Fruit fly (Drosophila melanogaster) whole organism, embryonic: ENCODE results near the gene Hsp67Ba.

ENCODE experiments used
- Adf1 ChIP-seq: fragments of 200-800 bp; sonication (Bioruptor generic); IDR thresholded peaks from 2 replicates; pipeline ENCODE4 v1.3.6; 2022; ENCODE audit warnings: missing biosample characterization, missing genetic modification characterization
- C15 ChIP-seq: fragments of 200-800 bp; sonication (Bioruptor generic); IDR thresholded peaks from 3 replicates; pipeline ENCODE4 v1.3.6; 2022; ENCODE audit warnings: missing biosample characterization, missing genetic modification characterization
- CG10274 ChIP-seq: fragments of 200-800 bp; sonication (Bioruptor generic); optimal IDR thresholded peaks from 3 replicates; lab custom pipeline; 2017; ENCODE audit warnings: missing biosample characterization, mild to moderate bottlenecking, missing genetic modification characterization
- CG10654 ChIP-seq: fragments of 200-800 bp; sonication (Bioruptor generic); optimal IDR thresholded peaks from 2 replicates; lab custom pipeline; 2016; ENCODE audit warnings: missing biosample characterization, missing genetic modification characterization
- CG12155 ChIP-seq: fragments of 200-800 bp; sonication (Bioruptor generic); optimal IDR thresholded peaks from 3 replicates; lab custom pipeline; 2016; ENCODE audit warnings: missing biosample characterization, missing genetic modification characterization
- CG12942 ChIP-seq: fragments of 200-800 bp; sonication (Bioruptor generic); optimal IDR thresholded peaks from 3 replicates; lab custom pipeline; 2016; ENCODE audit warnings: missing biosample characterization, missing genetic modification characterization
- CG1529 ChIP-seq: fragments of 200-800 bp; sonication (Bioruptor generic); optimal IDR thresholded peaks from 3 replicates; lab custom pipeline; 2018; ENCODE audit warnings: missing biosample characterization, missing genetic modification characterization
- CG2202 ChIP-seq: fragments of 200-800 bp; sonication (Bioruptor generic); optimal IDR thresholded peaks from 2 replicates; lab custom pipeline; 2018; ENCODE audit warnings: missing biosample characterization, mild to moderate bottlenecking, missing genetic modification characterization
- CG30020 ChIP-seq: fragments of 200-800 bp; optimal IDR thresholded peaks from 2 replicates; lab custom pipeline; 2019; ENCODE audit warnings: missing biosample characterization, mild to moderate bottlenecking, missing genetic modification characterization, moderate library complexity
- CG31365 ChIP-seq: fragments of 200-800 bp; sonication (Bioruptor generic); optimal IDR thresholded peaks from 2 replicates; lab custom pipeline; 2018; ENCODE audit warnings: missing biosample characterization, mild to moderate bottlenecking, missing genetic modification characterization
- CG34224 ChIP-seq: fragments of 200-800 bp; sonication (Bioruptor generic); IDR thresholded peaks from 3 replicates; pipeline ENCODE4 v1.3.6; 2022; ENCODE audit warnings: missing biosample characterization, missing genetic modification characterization; ENCODE audit not compliant: partially characterized antibody
- CG4424 ChIP-seq: fragments of 200-800 bp; sonication (Bioruptor generic); optimal IDR thresholded peaks from 3 replicates; lab custom pipeline; 2016; ENCODE audit warnings: missing biosample characterization, missing genetic modification characterization
- CG8924 ChIP-seq: fragments of 200-800 bp; optimal IDR thresholded peaks from 3 replicates; lab custom pipeline; 2019; ENCODE audit warnings: missing biosample characterization, mild to moderate bottlenecking, missing genetic modification characterization, moderate library complexity
- CkIIα-i1 ChIP-seq: fragments of 200-800 bp; sonication (Bioruptor generic); IDR thresholded peaks from 2 replicates; pipeline ENCODE4 v1.3.6; 2022; ENCODE audit warnings: missing biosample characterization, missing genetic modification characterization
- D ChIP-seq, 2 experiments: fragments of 200-800 bp in 1 of 2; fragments of >200 bp in 1 of 2; sonication (Bioruptor generic) in 1 of 2; optimal IDR thresholded peaks; 2 replicates in 1 of 2; 3 replicates in 1 of 2; lab custom pipeline; 2017; ENCODE audit warnings: mild to moderate bottlenecking in 1 of 2, missing biosample characterization in 1 of 2, missing genetic modification characterization in 1 of 2, missing genetic modification reagents in 1 of 2
- Dip2 ChIP-seq: fragments of 200-800 bp; sonication (Bioruptor generic); IDR thresholded peaks from 2 replicates; pipeline ENCODE4 v1.3.6; 2022; ENCODE audit warnings: missing biosample characterization, missing genetic modification characterization
- Dip3 ChIP-seq: fragments of 200-800 bp; sonication (Bioruptor generic); optimal IDR thresholded peaks from 3 replicates; lab custom pipeline; 2016; ENCODE audit warnings: missing biosample characterization, missing genetic modification characterization
- Doc3 ChIP-seq: fragments of 200-800 bp; sonication (Bioruptor generic); IDR thresholded peaks from 3 replicates; pipeline ENCODE4 v1.3.6; 2022; ENCODE audit warnings: missing biosample characterization, missing genetic modification characterization; ENCODE audit not compliant: partially characterized antibody
- Fer2 ChIP-seq: fragments of 200-800 bp; sonication (Bioruptor generic); optimal IDR thresholded peaks from 2 replicates; lab custom pipeline; 2018; ENCODE audit warnings: missing biosample characterization, mild to moderate bottlenecking, missing genetic modification characterization, moderate library complexity
- GATAe ChIP-seq: fragments of 200-800 bp; sonication (Bioruptor generic); conservative IDR thresholded peaks from 2 replicates; pipeline ENCODE4 v1.3.6; 2022; ENCODE audit warnings: missing biosample characterization, missing genetic modification characterization
- Gug ChIP-seq: fragments of 200-800 bp; sonication (Bioruptor generic); IDR thresholded peaks from 4 replicates; pipeline ENCODE4 v1.3.6; 2022; ENCODE audit warnings: missing biosample characterization, missing genetic modification characterization
- H2.0 ChIP-seq: fragments of 200-800 bp; sonication (Bioruptor generic); IDR thresholded peaks from 2 replicates; pipeline ENCODE4 v1.3.6; 2022; ENCODE audit warnings: missing biosample characterization, missing genetic modification characterization
- HLH3B ChIP-seq: fragments of 200-800 bp; sonication (Bioruptor generic); IDR thresholded peaks from 2 replicates; pipeline ENCODE4 v1.3.6; 2022; ENCODE audit warnings: missing biosample characterization, missing genetic modification characterization
- Hand ChIP-seq: fragments of 200-800 bp; sonication (Bioruptor generic); optimal IDR thresholded peaks from 2 replicates; lab custom pipeline; 2017; ENCODE audit warnings: mild to moderate bottlenecking, missing biosample characterization, missing genetic modification reagents, missing genetic modification characterization
- Lim3 ChIP-seq: fragments of 200-800 bp; sonication (Bioruptor generic); IDR thresholded peaks from 2 replicates; pipeline ENCODE4 v1.3.6; 2022; ENCODE audit warnings: missing biosample characterization, missing genetic modification characterization
- Lpt ChIP-seq: fragments of >200 bp; optimal IDR thresholded peaks from 2 replicates; lab custom pipeline; 2018; ENCODE audit warnings: missing biosample characterization, missing genetic modification characterization
- MTF-1 ChIP-seq: fragments of 200-800 bp; sonication (Bioruptor generic); optimal IDR thresholded peaks from 2 replicates; lab custom pipeline; 2018; ENCODE audit warnings: missing biosample characterization, mild to moderate bottlenecking, missing genetic modification characterization, borderline replicate concordance
- NC2α ChIP-seq: fragments of 200-800 bp; sonication (Bioruptor generic); optimal IDR thresholded peaks from 2 replicates; lab custom pipeline; 2016; ENCODE audit warnings: missing biosample characterization, missing genetic modification characterization
- Stat92E ChIP-seq, 3 experiments: fragments of >200 bp in 2 of 3; fragments of 200-800 bp in 1 of 3; sonication (Bioruptor generic) in 1 of 3; optimal IDR thresholded peaks; 2 replicates each; lab custom pipeline; 2017 to 2019; ENCODE audit warnings: missing biosample characterization in 3 of 3, missing genetic modification characterization in 3 of 3, mild to moderate bottlenecking in 1 of 3, moderate library complexity in 1 of 3
- Trl ChIP-seq, 3 experiments: fragments of >200 bp in 2 of 3; fragments of 200-800 bp in 1 of 3; sonication (Bioruptor generic) in 1 of 3; optimal IDR thresholded peaks; 2 replicates in 1 of 3; 3 replicates in 2 of 3; lab custom pipeline; 2016 to 2017; ENCODE audit warnings: missing biosample characterization in 1 of 3, missing genetic modification characterization in 1 of 3
- ara ChIP-seq: fragments of 200-800 bp; sonication (Bioruptor generic); IDR thresholded peaks from 2 replicates; pipeline ENCODE4 v1.3.6; 2022; ENCODE audit warnings: missing biosample characterization, missing genetic modification characterization
- cato ChIP-seq: fragments of 200-800 bp; sonication (Bioruptor generic); optimal IDR thresholded peaks from 2 replicates; lab custom pipeline; 2016; ENCODE audit warnings: missing biosample characterization, missing genetic modification characterization, borderline replicate concordance
- dpn ChIP-seq, 2 experiments: fragments of 200-800 bp; sonication (Bioruptor generic); optimal IDR thresholded peaks; 3 replicates each; lab custom pipeline; 2016; ENCODE audit warnings: missing biosample characterization in 2 of 2, missing genetic modification characterization in 2 of 2
- en ChIP-seq: fragments of 200-800 bp; sonication (Bioruptor generic); optimal IDR thresholded peaks from 2 replicates; lab custom pipeline; 2016; ENCODE audit warnings: missing biosample characterization, missing genetic modification characterization
- gem ChIP-seq: fragments of 200-800 bp; sonication (Bioruptor generic); optimal IDR thresholded peaks from 2 replicates; lab custom pipeline; 2019; ENCODE audit warnings: missing biosample characterization, mild to moderate bottlenecking, missing genetic modification characterization, moderate library complexity
- gsb ChIP-seq: fragments of 200-800 bp; sonication (Bioruptor generic); IDR thresholded peaks from 2 replicates; pipeline ENCODE4 v1.3.6; 2022; ENCODE audit warnings: missing biosample characterization, missing genetic modification characterization
- h ChIP-seq: fragments of >200 bp; optimal IDR thresholded peaks from 2 replicates; lab custom pipeline; 2017
- hbn ChIP-seq: fragments of 200-800 bp; sonication (Bioruptor generic); IDR thresholded peaks from 2 replicates; pipeline ENCODE4 v1.3.6; 2022; ENCODE audit warnings: missing biosample characterization, missing genetic modification characterization; ENCODE audit not compliant: partially characterized antibody
- knrl ChIP-seq: fragments of 200-800 bp; sonication (Bioruptor generic); IDR thresholded peaks from 3 replicates; pipeline ENCODE4 v1.3.6; 2022; ENCODE audit warnings: missing biosample characterization, missing genetic modification characterization; ENCODE audit not compliant: partially characterized antibody
- sim ChIP-seq: fragments of 200-800 bp; sonication (Bioruptor generic); IDR thresholded peaks from 2 replicates; pipeline ENCODE4 v1.3.6; 2022; ENCODE audit warnings: missing biosample characterization, missing genetic modification characterization
- sima ChIP-seq: fragments of 200-800 bp; sonication (Bioruptor generic); optimal IDR thresholded peaks from 2 replicates; lab custom pipeline; 2016; ENCODE audit warnings: missing biosample characterization, missing genetic modification characterization
- sisA ChIP-seq: fragments of 200-800 bp; sonication (Bioruptor generic); IDR thresholded peaks from 2 replicates; pipeline ENCODE4 v1.3.6; 2022; ENCODE audit warnings: missing biosample characterization, missing genetic modification characterization
- sqz ChIP-seq: fragments of 200-800 bp; sonication (Bioruptor generic); optimal IDR thresholded peaks from 3 replicates; lab custom pipeline; 2018; ENCODE audit warnings: missing biosample characterization, mild to moderate bottlenecking, missing genetic modification characterization
- sug ChIP-seq: fragments of 200-800 bp; optimal IDR thresholded peaks from 2 replicates; lab custom pipeline; 2019; ENCODE audit warnings: missing biosample characterization, mild to moderate bottlenecking, missing genetic modification characterization, moderate library complexity
- tgo ChIP-seq: fragments of 200-800 bp; sonication (Bioruptor generic); IDR thresholded peaks from 3 replicates; pipeline ENCODE4 v1.3.6; 2022; ENCODE audit warnings: missing biosample characterization, missing genetic modification characterization
- twi ChIP-seq: fragments of 200-800 bp; optimal IDR thresholded peaks from 2 replicates; lab custom pipeline; 2019; ENCODE audit warnings: missing biosample characterization, mild to moderate bottlenecking, missing genetic modification characterization, moderate library complexity
- yki ChIP-seq: fragments of >200 bp; optimal IDR thresholded peaks from 3 replicates; lab custom pipeline; 2018

The Hsp67Ba gene

DNA sequence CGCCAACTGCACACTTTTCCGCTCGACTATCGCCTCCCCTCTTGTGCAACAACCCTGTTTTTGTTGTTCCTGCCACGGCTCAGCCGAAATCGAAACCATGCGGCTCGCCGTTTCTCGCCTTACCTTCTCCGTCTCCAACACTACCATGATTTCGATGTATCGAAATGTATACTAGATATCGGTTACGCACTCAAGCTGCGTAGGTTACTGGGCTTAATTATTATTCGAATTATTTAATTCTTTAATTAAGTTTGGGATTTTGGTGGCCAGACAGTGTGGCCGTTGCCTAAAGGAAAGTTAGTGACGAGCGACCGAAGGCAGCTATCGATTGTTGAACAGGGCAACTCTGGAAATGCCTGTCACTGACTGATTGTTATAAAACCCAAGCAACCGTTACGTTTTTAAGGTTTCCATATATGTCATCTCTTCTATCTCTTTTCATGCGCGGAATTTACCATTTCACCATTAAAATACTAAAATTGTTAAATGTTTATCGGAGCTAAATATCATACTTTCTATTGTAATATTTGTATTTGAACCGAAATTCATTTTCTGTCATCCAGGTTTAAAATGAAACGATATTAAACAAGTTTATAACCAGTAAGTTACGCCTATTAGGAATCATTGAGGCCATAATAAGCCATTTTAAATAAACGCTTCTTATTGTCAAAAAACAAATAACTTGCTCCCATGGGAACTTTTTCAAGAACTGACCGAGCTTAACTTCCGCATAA is 23.0 kb upstream of the Hsp67Ba start, which contains the start of gene eIF4E1 (continued):
- TF ChIP-seq Stat92E (GFP tag; optimal IDR thresholded peaks at IDR 0.05; lab: Kevin White, UChicago) (peak in 1 of 3 experiments; percentile 58), h (no peak), HLH3B (GFP tag; lab: Robert Waterston, UW) (no peak), CG4424 (GFP tag; lab: Kevin White, UChicago) (no peak), hbn (peak; percentile 57), CG12155 (GFP tag; lab: Kevin White, UChicago) (peak; percentile 11), Fer2 (tag; lab: Kevin White, UChicago) (no peak), sisA (GFP tag; lab: Robert Waterston, UW) (peak; percentile 29; the same call in 1 of the 2 replicates), CG30020 (tag; lab: Kevin White, UChicago) (peak; percentile 14), cato (GFP tag; lab: Kevin White, UChicago) (no peak), Dip3 (GFP tag; lab: Kevin White, UChicago) (no peak), sim (GFP tag; lab: Robert Waterston, UW) (no peak), CG31365 (tag; lab: Kevin White, UChicago) (no peak), Gug (GFP tag; lab: Robert Waterston, UW) (peak; percentile 33; the same call in 1 of the 4 replicates), MTF-1 (no peak), sima (GFP tag; lab: Kevin White, UChicago) (no peak), twi (tag; lab: Kevin White, UChicago) (no peak), Adf1 (0 out of 2 replicates have a peak, but pooled peaks have one; percentile 28), tgo (GFP tag; lab: Robert Waterston, UW) (no peak), Trl (optimal IDR thresholded peaks at IDR 0.05; lab: Kevin White, UChicago) (peak in 1 of 2 experiments; percentile 74), Trl (GFP tag; optimal IDR thresholded peaks at IDR 0.05; lab: Kevin White, UChicago) (no peak)

DNA sequence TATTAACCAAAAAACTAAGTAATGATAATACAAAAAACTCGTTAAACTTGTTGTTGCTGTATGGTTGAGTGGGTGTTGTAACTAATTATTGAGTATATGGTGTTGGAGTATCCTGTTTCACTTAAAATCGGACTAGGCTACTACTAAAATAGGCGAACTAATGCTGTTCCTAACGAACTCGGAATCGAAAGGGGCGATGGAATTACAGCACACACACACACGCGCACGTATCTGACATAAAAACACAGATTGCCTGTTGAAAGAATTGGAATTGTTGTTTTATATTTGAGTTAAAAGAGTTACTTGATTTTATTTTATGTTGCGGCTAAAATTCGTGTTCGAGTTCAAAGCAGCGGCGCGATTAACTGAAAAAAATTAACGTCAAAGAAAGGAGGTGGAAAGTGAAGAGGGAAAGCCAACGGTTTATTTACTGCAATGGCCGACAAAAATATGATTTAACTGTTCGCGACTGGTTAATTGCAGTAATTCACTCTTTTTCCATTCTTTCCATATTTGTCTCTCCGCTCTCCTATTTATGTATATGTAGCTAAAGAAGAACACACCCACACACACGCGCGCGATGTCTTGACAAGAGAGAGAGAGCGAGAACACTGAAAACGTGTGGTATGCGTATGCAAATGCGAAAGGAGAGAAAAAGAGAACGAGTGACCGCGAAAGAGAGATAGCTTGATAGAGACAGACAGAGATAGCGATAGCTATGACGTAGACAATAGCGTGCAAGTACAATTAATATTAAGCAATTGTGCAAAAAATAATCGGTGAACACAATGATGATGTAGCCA is 22.2 kb upstream of the Hsp67Ba start:
- TF ChIP-seq CG10654: no peak
- no peak for TF ChIP-seq CG10274 (GFP tag; lab: Kevin White, UChicago)
- no peak for TF ChIP-seq gsb (GFP tag; lab: Robert Waterston, UW)
- TF ChIP-seq CG1529 (GFP tag; lab: Kevin White, UChicago): no peak
- TF ChIP-seq sim (GFP tag; lab: Robert Waterston, UW): no peak
- TF ChIP-seq Lpt (GFP tag; lab: Kevin White, UChicago): no peak
- no peak for TF ChIP-seq Hand
- TF ChIP-seq Doc3 (GFP tag; lab: Robert Waterston, UW): no peak; the same call in 2 of the 3 replicates
- peak; percentile 76 for TF ChIP-seq sug (tag; lab: Kevin White, UChicago)
- no peak for TF ChIP-seq CG12942 (GFP tag; lab: Kevin White, UChicago)
- no peak for TF ChIP-seq CkIIα-i1
- TF ChIP-seq CG34224: peak; percentile 7; the same call in 1 of the 3 replicates
- no peak for TF ChIP-seq knrl
- TF ChIP-seq CG2202 (tag; lab: Kevin White, UChicago): no peak
- TF ChIP-seq C15 (GFP tag; lab: Robert Waterston, UW): no peak
- no peak for TF ChIP-seq H2.0 (GFP tag; lab: Robert Waterston, UW)
- TF ChIP-seq ara (GFP tag; lab: Robert Waterston, UW): no peak
- no peak for TF ChIP-seq NC2α
- no peak for TF ChIP-seq tgo (GFP tag; lab: Robert Waterston, UW)
- no peak for TF ChIP-seq Dip2 (GFP tag; lab: Robert Waterston, UW)
- no peak for TF ChIP-seq en
- TF ChIP-seq sqz (GFP tag; lab: Kevin White, UChicago): peak; percentile 22
- no peak for TF ChIP-seq gem (tag; lab: Kevin White, UChicago)
- TF ChIP-seq D (optimal IDR thresholded peaks at IDR 0.05; lab: Kevin White, UChicago): peak; percentile 6
- TF ChIP-seq D (GFP tag; optimal IDR thresholded peaks at IDR 0.05; lab: Kevin White, UChicago): no peak
- TF ChIP-seq dpn (GFP tag; optimal IDR thresholded peaks at IDR 0.05; lab: Kevin White, UChicago): no peak
- TF ChIP-seq GATAe (GFP tag; lab: Robert Waterston, UW): no peak
- TF ChIP-seq Lim3: no peak
- peak; percentile 20 for TF ChIP-seq CG8924 (tag; lab: Kevin White, UChicago)
- peak; percentile 55 for TF ChIP-seq yki (lab: Kevin White, UChicago)
